Worm (Caenorhabditis elegans): ENCODE results near the gene npr-9.

DNA sequence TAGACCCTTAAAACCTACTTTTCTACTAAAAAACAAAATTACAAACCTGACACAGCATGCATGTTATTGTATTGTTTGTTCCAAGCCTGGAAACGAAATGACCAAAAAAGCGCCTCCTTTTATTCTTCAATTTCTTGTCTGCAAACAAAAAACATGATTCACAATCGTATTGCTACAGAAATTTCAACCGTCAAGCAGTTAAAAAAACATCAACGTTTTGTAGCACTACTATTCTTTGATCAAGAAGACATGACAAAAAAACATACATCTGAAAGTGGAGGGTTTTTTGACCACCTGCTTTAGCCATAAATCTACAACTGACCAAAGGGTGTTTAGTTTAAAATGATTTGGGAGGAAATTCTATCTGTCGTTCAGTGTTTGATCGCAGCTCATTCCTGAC lies 48.4 kb upstream of the npr-9 start, which contains the start of gene F38B2.6:
- TF ChIP-seq nhr-6 (tag; optimal IDR thresholded peaks at IDR 0.05) (no peak), Y55F3AM.14 (GFP tag; optimal IDR thresholded peaks at IDR 0.05) (no peak), ama-1 (optimal IDR thresholded peaks at IDR 0.05) (no peak), skn-1 (tag; optimal IDR thresholded peaks at IDR 0.05) (no peak)

All from whole organism, L2 larva.